Worm (Caenorhabditis elegans): Measurements from ENCODE around the gene Y62E10A.6.
A peak's percentile ranks its signal among the peaks of the same experiment; 100 is the strongest.

The Y62E10A.6 gene

DNA sequence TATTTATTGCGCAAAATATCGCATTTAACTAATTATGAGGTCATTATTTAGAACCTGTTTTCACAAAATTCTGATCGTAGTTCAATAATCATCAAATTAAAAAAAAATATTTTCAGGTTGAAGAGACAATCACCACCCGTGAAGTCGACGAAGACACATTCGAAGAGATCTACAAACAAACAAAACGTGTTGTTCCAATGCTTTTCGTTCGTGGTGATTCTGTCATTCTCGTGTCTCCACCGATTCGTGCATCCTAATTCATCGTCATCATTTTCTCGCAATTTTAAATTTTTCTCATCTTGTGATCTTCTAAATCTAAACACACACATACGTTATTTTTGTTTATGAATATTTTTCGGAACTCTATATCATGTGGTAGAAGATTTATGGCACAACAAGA is 17.0 kb downstream of the Y62E10A.6 start (continued):
- TF ChIP-seq duxl-1 (tag; optimal IDR thresholded peaks at IDR 0.05; ENCODE audit: poor library complexity): peak; percentile 5

DNA sequence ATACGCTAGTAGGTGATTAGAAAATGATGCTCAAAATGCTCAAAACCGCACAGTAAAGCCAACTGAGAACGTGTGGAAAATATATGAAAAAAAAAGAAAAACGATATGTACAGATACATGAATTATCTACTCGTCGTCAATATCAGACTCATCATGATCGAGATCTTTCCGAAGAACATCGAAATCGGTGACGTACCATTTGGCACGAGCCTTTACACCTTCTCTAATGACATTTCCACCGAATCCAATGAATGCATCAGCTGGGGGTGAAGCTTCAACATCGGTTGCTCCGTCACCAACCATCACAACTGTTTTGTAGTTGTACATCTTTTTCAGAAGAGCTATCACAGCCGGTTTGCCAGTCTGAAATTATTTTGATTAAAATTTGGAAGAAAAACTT is 17.4 kb downstream of the Y62E10A.6 start:
- no peak for TF ChIP-seq ceh-82 (tag; optimal IDR thresholded peaks at IDR 0.05)
- TF ChIP-seq ceh-32 (tag; optimal IDR thresholded peaks at IDR 0.05; ENCODE audit: poor library complexity): no peak
- no peak for TF ChIP-seq dmd-6 (GFP tag; IDR thresholded peaks at IDR 0.05)
- no peak for TF ChIP-seq F26F4.8 (GFP tag; conservative IDR thresholded peaks at IDR 0.05)
- TF ChIP-seq egl-43 (GFP tag; IDR thresholded peaks at IDR 0.05): peak; percentile 67
- TF ChIP-seq dmd-8 (GFP tag; IDR thresholded peaks at IDR 0.05): 0 out of 2 replicates have a peak, but pooled peaks have one; percentile 49
- TF ChIP-seq nhr-76 (tag; optimal IDR thresholded peaks at IDR 0.05): no peak
- peak; percentile 33; the same call in 1 of the 2 replicates for TF ChIP-seq nhr-42 (GFP tag; IDR thresholded peaks at IDR 0.05)
- no peak for TF ChIP-seq lin-13 (GFP tag; optimal IDR thresholded peaks at IDR 0.05)
- TF ChIP-seq snpc-1.2 (GFP tag; IDR thresholded peaks at IDR 0.05): 0 out of 2 replicates have a peak, but pooled peaks have one; percentile 11
- TF ChIP-seq duxl-1 (tag; optimal IDR thresholded peaks at IDR 0.05; ENCODE audit: poor library complexity): peak; percentile 34
- TF ChIP-seq ceh-28 (tag; optimal IDR thresholded peaks at IDR 0.05): no peak
- no peak for TF ChIP-seq set-16 (GFP tag; IDR thresholded peaks at IDR 0.05)
- TF ChIP-seq mdt-29 (GFP tag; IDR thresholded peaks at IDR 0.05): no peak
- 0 out of 2 replicates have a peak, but pooled peaks have one; percentile 34 for TF ChIP-seq Y105C5A.15 (GFP tag; IDR thresholded peaks at IDR 0.05)
- TF ChIP-seq unc-130 (GFP tag; optimal IDR thresholded peaks at IDR 0.05): no peak
- TF ChIP-seq lin-1 (GFP tag; IDR thresholded peaks at IDR 0.05): peak; percentile 38; the same call in 1 of the 2 replicates
- peak; percentile 43 for TF ChIP-seq nhr-111 (GFP tag; optimal IDR thresholded peaks at IDR 0.05)
- TF ChIP-seq lir-3 (tag; optimal IDR thresholded peaks at IDR 0.05): no peak
- 0 out of 2 replicates have a peak, but pooled peaks have one; percentile 26 for TF ChIP-seq tra-1 (GFP tag; IDR thresholded peaks at IDR 0.05)

DNA sequence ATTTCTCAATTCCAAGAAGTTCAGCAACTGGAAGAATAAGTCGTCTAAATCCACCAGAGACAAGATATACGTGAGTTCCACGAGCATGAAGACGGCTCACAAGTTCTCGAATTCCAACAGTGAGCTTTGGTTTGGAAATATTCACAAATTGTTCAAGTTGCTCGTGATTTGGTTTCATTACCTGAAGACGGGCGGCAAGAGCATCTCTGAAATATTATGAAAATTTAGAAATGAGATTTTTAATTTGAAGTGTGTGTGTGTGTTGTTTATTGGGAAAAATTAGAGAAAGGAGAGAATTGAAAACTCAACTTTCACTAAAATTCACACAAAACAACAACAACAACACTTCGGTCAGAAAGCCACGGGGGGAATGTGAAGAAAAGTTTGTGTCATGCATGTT is 19.0 kb downstream of the Y62E10A.6 start:
- TF ChIP-seq daf-16 (GFP tag; optimal IDR thresholded peaks at IDR 0.05) (no peak), daf-16 (tag; optimal IDR thresholded peaks at IDR 0.05) (no peak), unc-62 (GFP tag; optimal IDR thresholded peaks at IDR 0.05 in 1 of 2) (peak in 1 of 2 experiments; percentile 91), unc-62 (tag; optimal IDR thresholded peaks at IDR 0.05) (no peak), ctbp-1 (GFP tag; IDR thresholded peaks at IDR 0.05) (0 out of 2 replicates have a peak, but pooled peaks have one; percentile 12), aha-1 (tag) (peak; percentile 84), gei-8 (GFP tag; optimal IDR thresholded peaks at IDR 0.05) (peak; percentile 35), D1046.2 (GFP tag; IDR thresholded peaks at IDR 0.05) (no peak)

DNA sequence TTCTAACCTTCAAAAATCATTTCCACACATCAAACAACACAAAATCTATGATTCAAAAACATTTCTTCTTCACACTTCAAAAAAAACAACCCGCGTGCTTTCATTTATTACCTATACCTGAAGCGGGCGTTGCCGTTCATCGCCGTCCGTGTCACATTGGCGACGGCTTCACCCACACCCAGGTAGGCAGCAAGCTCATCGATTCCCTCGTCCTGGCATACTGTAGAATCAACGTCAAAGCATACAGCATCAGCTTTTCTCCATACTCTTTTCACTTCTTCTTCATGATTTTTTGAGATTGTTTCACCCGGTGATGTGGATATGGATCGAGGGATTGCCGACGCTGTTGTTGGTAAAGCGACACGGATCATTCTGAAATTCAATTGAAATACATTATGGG is 20.4 kb downstream of the Y62E10A.6 start:
- TF ChIP-seq mxl-3 (GFP tag; optimal IDR thresholded peaks at IDR 0.05) (no peak), ama-1 (optimal IDR thresholded peaks at IDR 0.05) (no peak), T26A8.4 (GFP tag; IDR thresholded peaks at IDR 0.05) (peak; percentile 46), madf-9 (GFP tag; conservative IDR thresholded peaks at IDR 0.05) (no peak), pqm-1 (tag; optimal IDR thresholded peaks at IDR 0.05) (no peak), nhr-42 (GFP tag; IDR thresholded peaks at IDR 0.05) (0 out of 2 replicates have a peak, but pooled peaks have one; percentile 33), zip-11 (GFP tag; IDR thresholded peaks at IDR 0.05) (no peak), lim-7 (GFP tag; IDR thresholded peaks at IDR 0.05) (0 out of 2 replicates have a peak, but pooled peaks have one; percentile 35), nhr-102 (tag; optimal IDR thresholded peaks at IDR 0.05) (no peak), zag-1 (tag; optimal IDR thresholded peaks at IDR 0.05) (no peak), set-16 (GFP tag; IDR thresholded peaks at IDR 0.05) (peak; percentile 26; the same call in 1 of the 2 replicates), F49E8.2 (tag; optimal IDR thresholded peaks at IDR 0.05; ENCODE audit: borderline replicate concordance) (no peak), lin-15B (tag; optimal IDR thresholded peaks at IDR 0.05) (no peak), ZK546.5 (tag; optimal IDR thresholded peaks at IDR 0.05) (no peak), ceh-44 (GFP tag; IDR thresholded peaks at IDR 0.05) (no peak), daf-8 (GFP tag; IDR thresholded peaks at IDR 0.05) (no peak), sdz-12 (GFP tag; optimal IDR thresholded peaks at IDR 0.05) (peak; percentile 68), F44E2.7 (GFP tag; IDR thresholded peaks at IDR 0.05) (no peak), ctbp-1 (GFP tag; IDR thresholded peaks at IDR 0.05) (no peak), nhr-111 (GFP tag; optimal IDR thresholded peaks at IDR 0.05) (peak; percentile 13), lin-1 (GFP tag; IDR thresholded peaks at IDR 0.05) (no peak), tra-1 (GFP tag; IDR thresholded peaks at IDR 0.05) (no peak), aly-2 (tag; optimal IDR thresholded peaks at IDR 0.05) (no peak), nhr-76 (tag; optimal IDR thresholded peaks at IDR 0.05) (no peak), unc-130 (GFP tag; optimal IDR thresholded peaks at IDR 0.05) (no peak), nhr-28 (tag; optimal IDR thresholded peaks at IDR 0.05) (no peak), ceh-28 (tag; optimal IDR thresholded peaks at IDR 0.05) (no peak), aha-1 (tag) (peak; percentile 25), php-3 (GFP tag; IDR thresholded peaks at IDR 0.05) (no peak)

All from whole organism, L4 larva.